Worm (Caenorhabditis elegans): ENCODE measurements around the gene srh-231.

ce11 chrV:7379384-7379783 lies 27.3 kb upstream of the srh-231 start, which contains the start of gene srsx-24:
- TF ChIP-seq Y95B8A.8 (GFP tag; IDR thresholded peaks at IDR 0.05): no peak
- no peak for TF ChIP-seq nfya-1 (tag; optimal IDR thresholded peaks at IDR 0.05; ENCODE audit: borderline replicate concordance, insufficient read depth)
